Fruit fly (Drosophila melanogaster) whole organism, wandering third instar larva: Measurements from ENCODE around the gene CG32271.
A peak's percentile ranks its signal among the peaks of the same experiment; 100 is the strongest.

ENCODE experiments used
- Abd-B ChIP-seq: fragments of >200 bp; optimal IDR thresholded peaks from 2 replicates; lab custom pipeline; 2017; ENCODE audit warnings: missing biosample characterization, missing genetic modification characterization
- CG32264 ChIP-seq: fragments of 200-800 bp; sonication (Bioruptor generic); optimal IDR thresholded peaks from 2 replicates; lab custom pipeline; 2016; ENCODE audit warnings: missing biosample characterization, missing genetic modification characterization
- CG9705 ChIP-seq: fragments of 200-800 bp; sonication (Bioruptor generic); optimal IDR thresholded peaks from 2 replicates; lab custom pipeline; 2018; ENCODE audit warnings: missing biosample characterization, mild to moderate bottlenecking, missing genetic modification characterization
- CrebA ChIP-seq: fragments of 200-800 bp; sonication (Bioruptor generic); optimal IDR thresholded peaks from 2 replicates; lab custom pipeline; 2016; ENCODE audit warnings: missing biosample characterization, mild to moderate bottlenecking, missing genetic modification characterization, borderline replicate concordance
- Dfd ChIP-seq: fragments of >200 bp; optimal IDR thresholded peaks from 2 replicates; lab custom pipeline; 2017; ENCODE audit warnings: missing biosample characterization, missing genetic modification characterization
- Dif ChIP-seq: fragments of 200-275, 200-300 bp; sonication (Bioruptor generic); optimal IDR thresholded peaks from 2 replicates; lab custom pipeline; 2018; ENCODE audit warnings: missing biosample characterization, missing genetic modification characterization; ENCODE audit not compliant: partially characterized antibody
- GATAd ChIP-seq: sonication (Bioruptor generic); optimal IDR thresholded peaks from 2 replicates; lab custom pipeline; 2016; ENCODE audit warnings: missing biosample characterization, missing genetic modification characterization
- HLH106 ChIP-seq: fragments of 200-800 bp; optimal IDR thresholded peaks from 3 replicates; lab custom pipeline; 2019; ENCODE audit warnings: missing biosample characterization, mild to moderate bottlenecking, missing genetic modification characterization, moderate library complexity
- Hnf4 ChIP-seq: fragments of 200-800 bp; sonication (Bioruptor generic); optimal IDR thresholded peaks from 2 replicates; lab custom pipeline; 2016; ENCODE audit warnings: missing biosample characterization, mild to moderate bottlenecking, missing genetic modification characterization
- Hr78 ChIP-seq: fragments of >200 bp; optimal IDR thresholded peaks from 2 replicates; lab custom pipeline; 2017; ENCODE audit warnings: missing biosample characterization, missing genetic modification characterization
- Hr83 ChIP-seq: fragments of 200-300 bp; sonication (Bioruptor generic); optimal IDR thresholded peaks from 2 replicates; lab custom pipeline; 2016; ENCODE audit warnings: missing biosample characterization, mild to moderate bottlenecking, missing genetic modification characterization, moderate library complexity; ENCODE audit not compliant: poor library complexity, severe bottlenecking
- Jra ChIP-seq: sonication (Bioruptor generic); optimal IDR thresholded peaks from 2 replicates; lab custom pipeline; 2016; ENCODE audit warnings: missing biosample characterization, missing genetic modification characterization
- Mio ChIP-seq: sonication (Bioruptor generic); optimal IDR thresholded peaks from 2 replicates; lab custom pipeline; 2016; ENCODE audit warnings: missing biosample characterization, missing genetic modification characterization
- Myc ChIP-seq: fragments of >200 bp; optimal IDR thresholded peaks from 2 replicates; lab custom pipeline; 2017
- N ChIP-seq: fragments of >200 bp; optimal IDR thresholded peaks from 2 replicates; lab custom pipeline; 2018; ENCODE audit warnings: missing biosample characterization, missing external identifiers, missing genetic modification characterization
- OdsH ChIP-seq: fragments of 200-800 bp; sonication (Bioruptor generic); optimal IDR thresholded peaks from 2 replicates; lab custom pipeline; 2016; ENCODE audit warnings: missing biosample characterization, mild to moderate bottlenecking, missing genetic modification characterization
- Rel ChIP-seq, 2 experiments: fragments of 200-800 bp; sonication (Bioruptor generic) in 1 of 2; optimal IDR thresholded peaks; 2 replicates in 1 of 2; 3 replicates in 1 of 2; lab custom pipeline; 2016 to 2019; ENCODE audit warnings: mild to moderate bottlenecking in 2 of 2, missing biosample characterization in 2 of 2, missing genetic modification characterization in 2 of 2, moderate library complexity in 1 of 2
- Sp1 ChIP-seq: fragments of 200-800 bp; sonication (Bioruptor generic); optimal IDR thresholded peaks from 3 replicates; lab custom pipeline; 2019; ENCODE audit warnings: missing biosample characterization, mild to moderate bottlenecking, missing genetic modification characterization, moderate library complexity
- Vsx2 ChIP-seq: fragments of 200-300, 225-300 bp; sonication (Bioruptor generic); optimal IDR thresholded peaks from 2 replicates; lab custom pipeline; 2018; ENCODE audit warnings: missing biosample characterization, missing genetic modification characterization; ENCODE audit not compliant: partially characterized antibody
- br ChIP-seq: fragments of 200-800 bp; sonication (Bioruptor generic); optimal IDR thresholded peaks from 2 replicates; lab custom pipeline; 2016; ENCODE audit warnings: missing biosample characterization, missing genetic modification characterization
- brk ChIP-seq: fragments of 200-800 bp; sonication (Bioruptor generic); optimal IDR thresholded peaks from 2 replicates; lab custom pipeline; 2016; ENCODE audit warnings: missing biosample characterization, mild to moderate bottlenecking, missing genetic modification characterization
- dl ChIP-seq, 2 experiments: fragments of 175-275, 200-275 bp in 1 of 2; fragments of 200-275 bp in 1 of 2; sonication (Bioruptor generic); optimal IDR thresholded peaks; lab custom pipeline; 2018; ENCODE audit warnings: mild to moderate bottlenecking in 2 of 2, missing biosample characterization in 2 of 2, missing genetic modification characterization in 2 of 2, moderate library complexity in 2 of 2; ENCODE audit not compliant: partially characterized antibody in 2 of 2, insufficient read depth in 1 of 2
- dmrt93B ChIP-seq: fragments of 200-800 bp; sonication (Bioruptor generic); optimal IDR thresholded peaks from 2 replicates; lab custom pipeline; 2018; ENCODE audit warnings: missing biosample characterization, mild to moderate bottlenecking, missing genetic modification characterization
- dsf ChIP-seq: sonication (Bioruptor generic); optimal IDR thresholded peaks from 2 replicates; lab custom pipeline; 2016; ENCODE audit warnings: missing biosample characterization, missing genetic modification characterization, borderline replicate concordance
- ey ChIP-seq: fragments of 200-800 bp; sonication (Bioruptor generic); optimal IDR thresholded peaks from 2 replicates; lab custom pipeline; 2016; ENCODE audit warnings: missing biosample characterization, missing genetic modification characterization
- foxo ChIP-seq, 2 experiments: fragments of 200-800 bp; sonication (Bioruptor generic); optimal IDR thresholded peaks; 2 replicates in 1 of 2; 3 replicates in 1 of 2; lab custom pipeline; 2016 to 2017; ENCODE audit warnings: missing biosample characterization in 2 of 2, missing genetic modification characterization in 2 of 2
- fru ChIP-seq: fragments of 200-800 bp; sonication (Bioruptor generic); optimal IDR thresholded peaks from 3 replicates; lab custom pipeline; 2016; ENCODE audit warnings: missing biosample characterization, mild to moderate bottlenecking, missing genetic modification characterization
- h ChIP-seq: fragments of 200-800 bp; sonication (Bioruptor generic); optimal IDR thresholded peaks from 3 replicates; lab custom pipeline; 2016; ENCODE audit warnings: missing biosample characterization, mild to moderate bottlenecking, missing genetic modification characterization
- jim ChIP-seq: fragments of 175-275, 200-325 bp; sonication (Bioruptor generic); optimal IDR thresholded peaks from 2 replicates; lab custom pipeline; 2016; ENCODE audit warnings: missing biosample characterization, mild to moderate bottlenecking, missing genetic modification characterization
- lola ChIP-seq: fragments of >200 bp; optimal IDR thresholded peaks from 2 replicates; lab custom pipeline; 2017; ENCODE audit warnings: missing biosample characterization, missing genetic modification characterization
- pan ChIP-seq: fragments of >200 bp; optimal IDR thresholded peaks from 2 replicates; lab custom pipeline; 2017
- psq ChIP-seq: fragments of 200-800 bp; sonication (Bioruptor generic); optimal IDR thresholded peaks from 3 replicates; lab custom pipeline; 2017; ENCODE audit warnings: missing biosample characterization, mild to moderate bottlenecking, missing genetic modification characterization, moderate library complexity
- rgr ChIP-seq: fragments of 200-800 bp; sonication (Bioruptor generic); optimal IDR thresholded peaks from 3 replicates; lab custom pipeline; 2016; ENCODE audit warnings: missing biosample characterization, mild to moderate bottlenecking, missing genetic modification characterization
- sage ChIP-seq: fragments of 200-800 bp; sonication (Bioruptor generic); optimal IDR thresholded peaks from 2 replicates; lab custom pipeline; 2016; ENCODE audit warnings: missing biosample characterization, mild to moderate bottlenecking, missing genetic modification characterization
- sv ChIP-seq: fragments of 200-800 bp; sonication (Bioruptor generic); optimal IDR thresholded peaks from 3 replicates; lab custom pipeline; 2016; ENCODE audit warnings: missing biosample characterization, missing genetic modification characterization
- tai ChIP-seq: sonication (Bioruptor generic); optimal IDR thresholded peaks from 2 replicates; lab custom pipeline; 2016; ENCODE audit warnings: missing biosample characterization, missing genetic modification characterization
- usp ChIP-seq: fragments of >200 bp; optimal IDR thresholded peaks from 2 replicates; lab custom pipeline; 2017; ENCODE audit warnings: missing biosample characterization, missing genetic modification characterization
- woc ChIP-seq: sonication (Bioruptor generic); optimal IDR thresholded peaks from 2 replicates; lab custom pipeline; 2016; ENCODE audit warnings: missing biosample characterization, mild to moderate bottlenecking, missing genetic modification characterization

Gene CG32271

DNA sequence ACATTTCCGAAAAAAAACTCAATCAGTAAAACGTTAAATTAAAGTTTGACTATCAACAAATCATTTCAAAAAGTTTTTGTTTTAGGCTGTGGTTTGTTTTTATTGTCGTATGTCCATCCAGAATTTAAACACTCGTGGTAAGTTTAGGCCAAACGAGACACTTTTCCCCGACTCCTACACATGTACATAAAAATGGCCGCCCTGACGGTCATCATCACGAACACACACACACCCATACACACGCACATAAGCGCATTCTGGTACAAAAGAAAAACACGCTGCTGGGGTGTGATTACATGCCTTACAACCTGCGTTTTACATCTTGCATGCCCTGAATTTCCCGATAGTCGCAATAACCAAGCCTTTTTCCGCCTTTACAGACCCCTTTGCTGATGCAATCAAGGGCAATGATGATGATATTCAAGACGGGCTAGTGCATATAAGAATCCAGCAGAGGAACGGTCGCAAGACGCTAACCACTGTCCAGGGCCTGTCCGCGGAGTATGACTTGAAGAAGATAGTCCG is 20.5 kb upstream of the CG32271 start:
- TF ChIP-seq Rel (GFP tag; optimal IDR thresholded peaks at IDR 0.05; lab: Kevin White, UChicago) = no peak
- no peak for TF ChIP-seq Rel (tag; optimal IDR thresholded peaks at IDR 0.05; lab: Kevin White, UChicago)
- TF ChIP-seq N (GFP tag; lab: Kevin White, UChicago) = no peak
- TF ChIP-seq dmrt93B (GFP tag; lab: Kevin White, UChicago) = no peak
- TF ChIP-seq OdsH = no peak
- TF ChIP-seq sage = no peak
- TF ChIP-seq ey (GFP tag; lab: Kevin White, UChicago) = no peak
- TF ChIP-seq Dif (GFP tag; lab: Kevin White, UChicago) = no peak
- no peak for TF ChIP-seq jim
- no peak for TF ChIP-seq Myc (lab: Kevin White, UChicago)
- TF ChIP-seq Sp1 (GFP tag; lab: Kevin White, UChicago) = no peak

DNA sequence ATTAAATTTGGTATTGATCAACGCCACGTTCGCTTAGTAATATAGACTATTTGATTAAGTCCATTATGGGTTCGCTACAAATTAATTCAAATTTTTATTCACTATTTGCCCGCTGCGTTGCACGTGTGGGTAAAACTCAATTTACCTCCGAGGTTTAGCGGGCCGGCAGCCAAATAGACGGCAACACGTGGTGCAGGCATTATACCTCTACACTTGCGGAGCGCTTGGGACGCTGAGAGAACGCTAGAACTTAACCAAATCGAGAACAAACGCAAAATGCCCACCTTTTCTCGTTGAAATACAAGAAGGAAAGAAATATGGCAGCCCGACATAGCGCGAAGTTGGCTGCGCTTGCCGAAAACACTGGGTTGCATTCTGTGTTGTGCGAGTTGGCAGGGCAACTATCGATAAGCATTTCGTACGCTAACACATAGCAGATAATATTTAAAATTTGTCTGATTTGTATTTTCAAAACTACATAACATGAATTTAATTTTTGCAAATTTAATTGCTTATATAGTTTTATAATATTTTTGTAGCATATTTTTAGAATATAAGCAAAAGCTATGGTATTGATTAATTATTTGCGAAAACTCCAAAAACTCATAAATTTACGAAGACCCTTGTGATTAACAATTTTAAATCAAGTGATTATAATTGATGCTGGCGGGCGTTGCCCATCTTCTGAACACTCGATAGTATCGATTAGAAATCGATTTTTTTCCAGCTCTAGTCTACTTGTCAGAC is 19.9 kb upstream of the CG32271 start, which contains the start of the genes RpL28 and eIF1:
RpL28 (minus strand) TSS at position 318 of the 747 bp plus-strand sequence.
eIF1 (plus strand) TSS at position 699 of the 747 bp plus-strand sequence.
- peak; percentile 75 for TF ChIP-seq psq (GFP tag; lab: Kevin White, UChicago)
- peak; percentile 45 for TF ChIP-seq woc (GFP tag; lab: Kevin White, UChicago)
- no peak for TF ChIP-seq tai (GFP tag; lab: Kevin White, UChicago)
- TF ChIP-seq OdsH = peak; percentile 84
- no peak for TF ChIP-seq sage
- TF ChIP-seq fru = peak; percentile 55
- peak; percentile 83 for TF ChIP-seq dsf (GFP tag; lab: Kevin White, UChicago)
- peak; percentile 96 for TF ChIP-seq rgr (GFP tag; lab: Kevin White, UChicago)
- TF ChIP-seq Dfd (GFP tag; lab: Kevin White, UChicago) = no peak
- TF ChIP-seq usp (GFP tag; lab: Kevin White, UChicago) = no peak
- TF ChIP-seq Mio (GFP tag; lab: Kevin White, UChicago) = peak; percentile 85
- peak; percentile 99 for TF ChIP-seq Hr83
- no peak for TF ChIP-seq Hr78 (GFP tag; lab: Kevin White, UChicago)
- peak; percentile 91 for TF ChIP-seq Sp1 (GFP tag; lab: Kevin White, UChicago)
- peak in 1 of 2 experiments; percentile 90 for TF ChIP-seq foxo (GFP tag; optimal IDR thresholded peaks at IDR 0.05; lab: Kevin White, UChicago)
- TF ChIP-seq HLH106 (tag; lab: Kevin White, UChicago) = peak; percentile 86
- no peak for TF ChIP-seq dl (GFP tag; optimal IDR thresholded peaks at IDR 0.05; lab: Kevin White, UChicago; ENCODE audit: insufficient read depth in 1 of 2, partially characterized antibody in 2 of 2)
- no peak for TF ChIP-seq jim
- no peak for TF ChIP-seq Rel (GFP tag; optimal IDR thresholded peaks at IDR 0.05; lab: Kevin White, UChicago)
- peak; percentile 59 for TF ChIP-seq Rel (tag; optimal IDR thresholded peaks at IDR 0.05; lab: Kevin White, UChicago)
- TF ChIP-seq sv (GFP tag; lab: Kevin White, UChicago) = peak; percentile 92
- peak; percentile 96 for TF ChIP-seq dmrt93B (GFP tag; lab: Kevin White, UChicago)
- no peak for TF ChIP-seq lola (GFP tag; lab: Kevin White, UChicago)
- TF ChIP-seq Hnf4 (GFP tag; lab: Kevin White, UChicago) = peak; percentile 82
- peak; percentile 92 for TF ChIP-seq CG9705
- TF ChIP-seq pan (lab: Kevin White, UChicago) = no peak
- TF ChIP-seq ey (GFP tag; lab: Kevin White, UChicago) = peak; percentile 66
- no peak for TF ChIP-seq Vsx2 (GFP tag; lab: Kevin White, UChicago)
- no peak for TF ChIP-seq brk (GFP tag; lab: Kevin White, UChicago)
- TF ChIP-seq Myc (lab: Kevin White, UChicago) = peak; percentile 65
- no peak for TF ChIP-seq N (GFP tag; lab: Kevin White, UChicago)
- no peak for TF ChIP-seq Abd-B (GFP tag; lab: Kevin White, UChicago)
- TF ChIP-seq Dif (GFP tag; lab: Kevin White, UChicago) = peak; percentile 14
- peak; percentile 84 for TF ChIP-seq Jra (GFP tag; lab: Kevin White, UChicago)
- no peak for TF ChIP-seq GATAd (GFP tag; lab: Kevin White, UChicago)
- TF ChIP-seq br (GFP tag; lab: Kevin White, UChicago) = peak; percentile 66
- TF ChIP-seq CrebA (GFP tag; lab: Kevin White, UChicago) = no peak
- TF ChIP-seq h (GFP tag; lab: Kevin White, UChicago) = peak; percentile 89
- peak; percentile 65 for TF ChIP-seq CG32264 (GFP tag; lab: Kevin White, UChicago)
- TF ChIP-seq, all 38 proteins: peak for 23
